Fruit fly (Drosophila melanogaster) whole organism, embryonic: ENCODE measurements around the gene BckdhA.

Source experiments
- Ada2b ChIP-seq: fragments of 200-800 bp; sonication (Bioruptor generic); IDR thresholded peaks from 2 replicates; pipeline ENCODE4 v1.3.6; 2022; ENCODE audit warnings: missing biosample characterization, missing genetic modification characterization
- Asciz ChIP-seq: fragments of 200-800 bp; sonication (Bioruptor generic); optimal IDR thresholded peaks from 2 replicates; lab custom pipeline; 2017; ENCODE audit warnings: missing biosample characterization, mild to moderate bottlenecking, missing genetic modification characterization, missing genetic modification reagents
- Awh ChIP-seq: fragments of 200-800 bp; sonication (Bioruptor generic); IDR thresholded peaks from 2 replicates; pipeline ENCODE4, ENCODE4 v1.3.6; 2022; ENCODE audit warnings: missing biosample characterization, missing genetic modification characterization
- B-H1 ChIP-seq: fragments of 200-800 bp; sonication (Bioruptor generic); IDR thresholded peaks from 3 replicates; pipeline ENCODE4 v1.3.6; 2022; ENCODE audit warnings: missing biosample characterization, missing genetic modification characterization
- CG12236 ChIP-seq: fragments of 200-800 bp; sonication (Bioruptor generic); optimal IDR thresholded peaks from 2 replicates; lab custom pipeline; 2016; ENCODE audit warnings: missing biosample characterization, missing genetic modification characterization
- CG12299 ChIP-seq: fragments of 200-800 bp; sonication (Bioruptor generic); optimal IDR thresholded peaks from 2 replicates; lab custom pipeline; 2018; ENCODE audit warnings: missing biosample characterization, mild to moderate bottlenecking, missing genetic modification characterization
- CG13287 ChIP-seq: fragments of 200-800 bp; sonication (Bioruptor generic); IDR thresholded peaks from 2 replicates; pipeline ENCODE4 v1.3.6; 2022; ENCODE audit warnings: missing biosample characterization, missing genetic modification characterization; ENCODE audit not compliant: partially characterized antibody
- CG13296 ChIP-seq: fragments of 200-800 bp; sonication (Bioruptor generic); optimal IDR thresholded peaks from 3 replicates; lab custom pipeline; 2018; ENCODE audit warnings: missing biosample characterization, mild to moderate bottlenecking, missing genetic modification characterization
- CG13775 ChIP-seq: fragments of 200-800 bp; sonication (Bioruptor generic); optimal IDR thresholded peaks from 3 replicates; lab custom pipeline; 2017; ENCODE audit warnings: missing biosample characterization, mild to moderate bottlenecking, missing genetic modification characterization
- CG14014 ChIP-seq: fragments of 200-800 bp; sonication (Bioruptor generic); IDR thresholded peaks from 2 replicates; pipeline ENCODE4 v1.3.6; 2022; ENCODE audit warnings: missing biosample characterization, missing genetic modification characterization
- CG17328 ChIP-seq: fragments of 200-800 bp; sonication (Bioruptor generic); IDR thresholded peaks from 2 replicates; pipeline ENCODE4 v1.3.6; 2022; ENCODE audit warnings: missing biosample characterization, missing genetic modification characterization
- CG17359 ChIP-seq: fragments of 200-800 bp; sonication (Bioruptor generic); optimal IDR thresholded peaks from 3 replicates; lab custom pipeline; 2018; ENCODE audit warnings: missing biosample characterization, mild to moderate bottlenecking, missing genetic modification characterization, moderate library complexity
- CG17912 ChIP-seq: fragments of 200-800 bp; sonication (Bioruptor generic); optimal IDR thresholded peaks from 2 replicates; lab custom pipeline; 2018; ENCODE audit warnings: missing biosample characterization, mild to moderate bottlenecking, missing genetic modification characterization
- CG18476 ChIP-seq: fragments of 200-800 bp; sonication (Bioruptor generic); optimal IDR thresholded peaks from 2 replicates; lab custom pipeline; 2016; ENCODE audit warnings: missing biosample characterization, mild to moderate bottlenecking, missing genetic modification characterization
- CG33213 ChIP-seq: fragments of 200-800 bp; sonication (Bioruptor generic); optimal IDR thresholded peaks from 3 replicates; lab custom pipeline; 2016; ENCODE audit warnings: missing biosample characterization, missing genetic modification characterization
- CG34376 ChIP-seq: fragments of 200-800 bp; sonication (Bioruptor generic); optimal IDR thresholded peaks from 2 replicates; lab custom pipeline; 2018; ENCODE audit warnings: missing biosample characterization, mild to moderate bottlenecking, missing genetic modification characterization
- CG3995 ChIP-seq: fragments of 200-800 bp; sonication (Bioruptor generic); optimal IDR thresholded peaks from 3 replicates; lab custom pipeline; 2016; ENCODE audit warnings: missing biosample characterization, missing genetic modification characterization
- CG4360 ChIP-seq: fragments of 200-800 bp; sonication (Bioruptor generic); IDR thresholded peaks from 2 replicates; pipeline ENCODE4 v1.3.6; 2022; ENCODE audit warnings: missing biosample characterization, missing genetic modification characterization
- CG5953 ChIP-seq: fragments of 200-800 bp; sonication (Bioruptor generic); IDR thresholded peaks from 2 replicates; pipeline ENCODE4 v1.3.6; 2022; ENCODE audit warnings: missing biosample characterization, missing genetic modification characterization
- CG6654 ChIP-seq: fragments of 200-800 bp; sonication (Bioruptor generic); optimal IDR thresholded peaks from 2 replicates; lab custom pipeline; 2017; ENCODE audit warnings: missing biosample characterization, mild to moderate bottlenecking, missing genetic modification characterization
- CG6689 ChIP-seq: fragments of 200-800 bp; sonication (Bioruptor generic); IDR thresholded peaks from 2 replicates; pipeline ENCODE4 v1.3.6; 2022; ENCODE audit warnings: missing biosample characterization, missing genetic modification characterization
- CG6791 ChIP-seq: fragments of 200-800 bp; sonication (Bioruptor generic); IDR thresholded peaks from 3 replicates; pipeline ENCODE4 v1.3.6; 2022; ENCODE audit warnings: missing biosample characterization, missing genetic modification characterization; ENCODE audit not compliant: partially characterized antibody
- CG7786 ChIP-seq: fragments of 200-800 bp; sonication (Bioruptor generic); optimal IDR thresholded peaks from 2 replicates; lab custom pipeline; 2016; ENCODE audit warnings: missing biosample characterization, missing genetic modification characterization
- CG8281 ChIP-seq: fragments of 200-800 bp; sonication (Bioruptor generic); optimal IDR thresholded peaks from 2 replicates; lab custom pipeline; 2018; ENCODE audit warnings: missing biosample characterization, mild to moderate bottlenecking, missing genetic modification characterization, moderate library complexity
- CG8388 ChIP-seq: fragments of 200-800 bp; sonication (Bioruptor generic); optimal IDR thresholded peaks from 2 replicates; lab custom pipeline; 2019; ENCODE audit warnings: missing biosample characterization, mild to moderate bottlenecking, missing genetic modification characterization, moderate library complexity
- D19B ChIP-seq: fragments of 200-800 bp; sonication (Bioruptor generic); optimal IDR thresholded peaks from 2 replicates; lab custom pipeline; 2017; ENCODE audit warnings: missing biosample characterization, mild to moderate bottlenecking, missing genetic modification characterization
- Dek ChIP-seq: fragments of 200-800 bp; sonication (Bioruptor generic); optimal IDR thresholded peaks from 3 replicates; lab custom pipeline; 2019; ENCODE audit warnings: missing biosample characterization, mild to moderate bottlenecking, missing genetic modification characterization, moderate library complexity
- E2f1 ChIP-seq: fragments of 200-800 bp; sonication (Bioruptor generic); IDR thresholded peaks from 2 replicates; pipeline ENCODE4 v1.3.6; 2022; ENCODE audit warnings: missing biosample characterization, missing genetic modification characterization
- H15 ChIP-seq: fragments of 200-800 bp; sonication (Bioruptor generic); IDR thresholded peaks from 3 replicates; pipeline ENCODE4 v1.3.6; 2022; ENCODE audit warnings: missing biosample characterization, missing genetic modification characterization
- HHEX ChIP-seq: fragments of 200-800 bp; sonication (Bioruptor generic); optimal IDR thresholded peaks from 3 replicates; lab custom pipeline; 2017; ENCODE audit warnings: missing biosample characterization, mild to moderate bottlenecking, missing genetic modification characterization, missing genetic modification reagents
- HLH54F ChIP-seq: fragments of 200-800 bp; sonication (Bioruptor generic); optimal IDR thresholded peaks from 3 replicates; lab custom pipeline; 2016; ENCODE audit warnings: missing biosample characterization, missing genetic modification characterization
- Hr51 ChIP-seq, 2 experiments: fragments of 200-800 bp; sonication (Bioruptor generic); optimal IDR thresholded peaks; 2 replicates in 1 of 2; 3 replicates in 1 of 2; lab custom pipeline; 2016 to 2018; ENCODE audit warnings: missing biosample characterization in 2 of 2, missing genetic modification characterization in 2 of 2, mild to moderate bottlenecking in 1 of 2, moderate library complexity in 1 of 2
- NFAT ChIP-seq: fragments of 200-800 bp; sonication (Bioruptor generic); IDR thresholded peaks from 2 replicates; pipeline ENCODE4 v1.3.6; 2022; ENCODE audit warnings: missing biosample characterization, missing genetic modification characterization
- Poxn ChIP-seq: fragments of 200-800 bp; sonication (Bioruptor generic); IDR thresholded peaks from 2 replicates; pipeline ENCODE4 v1.3.6; 2022; ENCODE audit warnings: missing biosample characterization, missing genetic modification characterization
- Rx ChIP-seq: fragments of 200-800 bp; sonication (Bioruptor generic); IDR thresholded peaks from 2 replicates; pipeline ENCODE4 v1.3.6; 2022; ENCODE audit warnings: missing biosample characterization, missing genetic modification characterization
- Trl ChIP-seq, 3 experiments: fragments of >200 bp in 2 of 3; fragments of 200-800 bp in 1 of 3; sonication (Bioruptor generic) in 1 of 3; optimal IDR thresholded peaks; 2 replicates in 1 of 3; 3 replicates in 2 of 3; lab custom pipeline; 2016 to 2017; ENCODE audit warnings: missing biosample characterization in 1 of 3, missing genetic modification characterization in 1 of 3
- Xbp1 ChIP-seq: fragments of 200-800 bp; sonication (Bioruptor generic); optimal IDR thresholded peaks from 3 replicates; lab custom pipeline; 2016; ENCODE audit warnings: missing biosample characterization, mild to moderate bottlenecking, missing genetic modification characterization
- Xrp1 ChIP-seq: fragments of 200-800 bp; sonication (Bioruptor generic); IDR thresholded peaks from 2 replicates; pipeline ENCODE4 v1.3.6; 2022; ENCODE audit warnings: missing biosample characterization, missing genetic modification characterization
- bcd ChIP-seq: fragments of 200-800 bp; sonication (Bioruptor generic); optimal IDR thresholded peaks from 2 replicates; lab custom pipeline; 2017; ENCODE audit warnings: missing biosample characterization, mild to moderate bottlenecking, missing genetic modification characterization
- cg ChIP-seq: fragments of 200-800 bp; sonication (Bioruptor generic); optimal IDR thresholded peaks from 3 replicates; lab custom pipeline; 2019; ENCODE audit warnings: missing biosample characterization, mild to moderate bottlenecking, missing genetic modification characterization, moderate library complexity
- chif ChIP-seq, 2 experiments: fragments of 200-800 bp; sonication (Bioruptor generic); optimal IDR thresholded peaks; 3 replicates each; lab custom pipeline; 2016; ENCODE audit warnings: missing biosample characterization in 2 of 2, missing genetic modification characterization in 2 of 2
- disco-r ChIP-seq: fragments of 200-800 bp; sonication (Bioruptor generic); optimal IDR thresholded peaks from 2 replicates; lab custom pipeline; 2016; ENCODE audit warnings: missing biosample characterization, missing genetic modification characterization
- ems ChIP-seq: fragments of 200-800 bp; sonication (Bioruptor generic); optimal IDR thresholded peaks from 3 replicates; lab custom pipeline; 2016; ENCODE audit warnings: missing biosample characterization, missing genetic modification characterization
- maf-S ChIP-seq: fragments of 200-800 bp; sonication (Bioruptor generic); optimal IDR thresholded peaks from 2 replicates; lab custom pipeline; 2016; ENCODE audit warnings: missing biosample characterization, missing genetic modification characterization
- nmo ChIP-seq: fragments of 200-800 bp; sonication (Bioruptor generic); optimal IDR thresholded peaks from 2 replicates; lab custom pipeline; 2018; ENCODE audit warnings: missing biosample characterization, mild to moderate bottlenecking, missing genetic modification characterization, moderate library complexity
- sisA ChIP-seq: fragments of 200-800 bp; sonication (Bioruptor generic); IDR thresholded peaks from 2 replicates; pipeline ENCODE4 v1.3.6; 2022; ENCODE audit warnings: missing biosample characterization, missing genetic modification characterization
- stc ChIP-seq: fragments of 200-800 bp; sonication (Bioruptor generic); IDR thresholded peaks from 2 replicates; pipeline ENCODE4 v1.3.6; 2022; ENCODE audit warnings: missing biosample characterization, missing genetic modification characterization
- unc-4 ChIP-seq: fragments of 200-800 bp; sonication (Bioruptor generic); IDR thresholded peaks from 2 replicates; pipeline ENCODE4 v1.3.6; 2022; ENCODE audit warnings: missing biosample characterization, missing genetic modification characterization; ENCODE audit not compliant: partially characterized antibody
- zen ChIP-seq: fragments of 200-800 bp; sonication (Bioruptor generic); optimal IDR thresholded peaks from 3 replicates; lab custom pipeline; 2018; ENCODE audit warnings: missing biosample characterization, mild to moderate bottlenecking, missing genetic modification characterization, moderate library complexity
- zf30C ChIP-seq: fragments of 200-800 bp; sonication (Bioruptor generic); optimal IDR thresholded peaks from 3 replicates; lab custom pipeline; 2018; ENCODE audit warnings: missing biosample characterization, mild to moderate bottlenecking, missing genetic modification characterization

BckdhA gene

dm6 chr3R:9534125-9534496 lies 21.5 kb upstream of the BckdhA start (continued):
- no peak for TF ChIP-seq unc-4
- no peak for TF ChIP-seq CG13287 (GFP tag; lab: Robert Waterston, UW)
- TF ChIP-seq Ada2b (GFP tag; lab: Robert Waterston, UW) = peak; percentile 92
- peak; percentile 95 for TF ChIP-seq CG17328
- peak; percentile 78 for TF ChIP-seq NFAT
- TF ChIP-seq CG6791 (GFP tag; lab: Robert Waterston, UW) = no peak
- TF ChIP-seq CG17359 (tag; lab: Kevin White, UChicago) = peak; percentile 97
- TF ChIP-seq Asciz (GFP tag; lab: Kevin White, UChicago) = peak; percentile 96
- peak; percentile 85 for TF ChIP-seq Rx (GFP tag; lab: Robert Waterston, UW)
- peak; percentile 23 for TF ChIP-seq cg (GFP tag; lab: Kevin White, UChicago)
- TF ChIP-seq Trl (optimal IDR thresholded peaks at IDR 0.05; lab: Kevin White, UChicago) = no peak
- TF ChIP-seq Trl (GFP tag; optimal IDR thresholded peaks at IDR 0.05; lab: Kevin White, UChicago) = peak; percentile 88
- peak; percentile 68 for TF ChIP-seq D19B (GFP tag; lab: Kevin White, UChicago)
- TF ChIP-seq zen (tag; lab: Kevin White, UChicago) = peak; percentile 82
- peak; percentile 9 for TF ChIP-seq ems
- TF ChIP-seq CG17912 = peak; percentile 58
- peak; percentile 37; the same call in 1 of the 2 replicates for TF ChIP-seq Poxn (GFP tag; lab: Robert Waterston, UW)
- peak; percentile 70 for TF ChIP-seq CG8281
- TF ChIP-seq CG3995 (GFP tag; lab: Kevin White, UChicago) = peak; percentile 3
- peak; percentile 90 for TF ChIP-seq H15 (GFP tag; lab: Robert Waterston, UW)
- peak; percentile 91 for TF ChIP-seq CG6689 (GFP tag; lab: Robert Waterston, UW)
- peak; percentile 92 for TF ChIP-seq sisA (GFP tag; lab: Robert Waterston, UW)
- peak; percentile 93 for TF ChIP-seq Awh
- peak; percentile 88 for TF ChIP-seq disco-r
- peak; percentile 90 for TF ChIP-seq CG5953 (GFP tag; lab: Robert Waterston, UW)
- no peak for TF ChIP-seq CG4360
- peak; percentile 81 for TF ChIP-seq maf-S (GFP tag; lab: Kevin White, UChicago)
- peak; percentile 82 for TF ChIP-seq bcd
- TF ChIP-seq B-H1 (GFP tag; lab: Robert Waterston, UW) = peak; percentile 86
- TF ChIP-seq Dek (tag; lab: Kevin White, UChicago) = peak; percentile 90
- TF ChIP-seq Hr51 (GFP tag; optimal IDR thresholded peaks at IDR 0.05; lab: Kevin White, UChicago) = peak; percentile 77 to 96
- TF ChIP-seq CG12236 = peak; percentile 76
- peak; percentile 83 for TF ChIP-seq CG13775
- TF ChIP-seq zf30C (GFP tag; lab: Kevin White, UChicago) = peak; percentile 58
- peak; percentile 95 for TF ChIP-seq Xbp1 (GFP tag; lab: Kevin White, UChicago)
- TF ChIP-seq HLH54F = peak; percentile 82
- peak; percentile 91 for TF ChIP-seq E2f1
- peak; percentile 87 for TF ChIP-seq HHEX
- TF ChIP-seq stc (GFP tag; lab: Robert Waterston, UW) = peak; percentile 93
- peak; percentile 96 for TF ChIP-seq CG8388 (GFP tag; lab: Kevin White, UChicago)
- TF ChIP-seq nmo = peak; percentile 96
- peak; percentile 89 for TF ChIP-seq CG7786 (GFP tag; lab: Kevin White, UChicago)
- TF ChIP-seq CG34376 (GFP tag; lab: Kevin White, UChicago) = no peak
- peak; percentile 81 for TF ChIP-seq CG13296 (GFP tag; lab: Kevin White, UChicago)
- peak; percentile 90 for TF ChIP-seq CG14014 (GFP tag; lab: Robert Waterston, UW)
- TF ChIP-seq CG18476 = peak; percentile 90
- peak; percentile 77 for TF ChIP-seq CG6654 (GFP tag; lab: Kevin White, UChicago)
- peak; percentile 75 for TF ChIP-seq CG33213 (GFP tag; lab: Kevin White, UChicago)
- peak; percentile 93 for TF ChIP-seq Xrp1
- peak; percentile 92 for TF ChIP-seq CG12299 (tag; lab: Kevin White, UChicago)
- peak; percentile 91 to 95 for TF ChIP-seq chif (GFP tag; optimal IDR thresholded peaks at IDR 0.05; lab: Kevin White, UChicago)
